Fruit fly (Drosophila melanogaster) whole organism, prepupa: ENCODE results near the gene Use1.
A peak's percentile ranks its signal among the peaks of the same experiment; 100 is the strongest.

Experiments
- CG10631 ChIP-seq: fragments of 200-800 bp; sonication (Bioruptor generic); optimal IDR thresholded peaks from 2 replicates; lab custom pipeline; 2016; ENCODE audit warnings: missing biosample characterization, missing genetic modification characterization
- CG11762 ChIP-seq: fragments of 200-800 bp; sonication (Bioruptor generic); optimal IDR thresholded peaks from 3 replicates; lab custom pipeline; 2016; ENCODE audit warnings: missing biosample characterization, missing genetic modification characterization; ENCODE audit not compliant: insufficient read depth
- CG11902 ChIP-seq: fragments of 200-800 bp; sonication (Bioruptor generic); optimal IDR thresholded peaks from 3 replicates; lab custom pipeline; 2016; ENCODE audit warnings: missing biosample characterization, missing genetic modification characterization
- CG1621 ChIP-seq: fragments of 200-800 bp; sonication (Bioruptor generic); optimal IDR thresholded peaks from 3 replicates; lab custom pipeline; 2018; ENCODE audit warnings: missing biosample characterization, mild to moderate bottlenecking, missing genetic modification characterization
- CG16779 ChIP-seq: fragments of 200-800 bp; sonication (Bioruptor generic); optimal IDR thresholded peaks from 3 replicates; lab custom pipeline; 2017; ENCODE audit warnings: missing biosample characterization, mild to moderate bottlenecking, missing genetic modification characterization
- CG3032 ChIP-seq: fragments of 200-800 bp; optimal IDR thresholded peaks from 2 replicates; lab custom pipeline; 2019; ENCODE audit warnings: missing biosample characterization, mild to moderate bottlenecking, missing genetic modification characterization, moderate library complexity
- CG32006 ChIP-seq: fragments of 200-800 bp; sonication (Bioruptor generic); optimal IDR thresholded peaks from 3 replicates; lab custom pipeline; 2017; ENCODE audit warnings: missing biosample characterization, mild to moderate bottlenecking, missing genetic modification characterization
- CG4318 ChIP-seq: fragments of 200-800 bp; sonication (Bioruptor generic); optimal IDR thresholded peaks from 3 replicates; lab custom pipeline; 2017; ENCODE audit warnings: missing biosample characterization, mild to moderate bottlenecking, missing genetic modification characterization
- CG6276 ChIP-seq: fragments of 200-800 bp; sonication (Bioruptor generic); optimal IDR thresholded peaks from 2 replicates; lab custom pipeline; 2017; ENCODE audit warnings: missing biosample characterization, mild to moderate bottlenecking, missing genetic modification characterization
- CG6792 ChIP-seq: fragments of 200-800 bp; sonication (Bioruptor generic); optimal IDR thresholded peaks from 3 replicates; lab custom pipeline; 2016; ENCODE audit warnings: missing biosample characterization, missing genetic modification characterization
- CG6854 ChIP-seq: fragments of 200-800 bp; sonication (Bioruptor generic); optimal IDR thresholded peaks from 2 replicates; lab custom pipeline; 2017; ENCODE audit warnings: missing biosample characterization, mild to moderate bottlenecking, missing genetic modification characterization
- Eip75B ChIP-seq: fragments of 200-800 bp; sonication (Bioruptor generic); optimal IDR thresholded peaks from 3 replicates; lab custom pipeline; 2016; ENCODE audit warnings: missing biosample characterization, missing genetic modification characterization
- Eip78C ChIP-seq: fragments of 200-800 bp; sonication (Bioruptor generic); peaks from one replicate; lab custom pipeline; 2016; ENCODE audit warnings: missing biosample characterization, missing genetic modification characterization
- Eip93F ChIP-seq: fragments of 200-800 bp; sonication (Bioruptor generic); optimal IDR thresholded peaks from 2 replicates; lab custom pipeline; 2016; ENCODE audit warnings: missing biosample characterization, mild to moderate bottlenecking, missing genetic modification characterization
- Ets96B ChIP-seq: fragments of 200-800 bp; optimal IDR thresholded peaks from 2 replicates; lab custom pipeline; 2019; ENCODE audit warnings: missing biosample characterization, mild to moderate bottlenecking, missing genetic modification characterization, moderate library complexity
- Gug ChIP-seq: fragments of 200-800 bp; sonication (Bioruptor generic); IDR thresholded peaks from 2 replicates; pipeline ENCODE4 v1.3.6; 2022; ENCODE audit warnings: missing biosample characterization, missing genetic modification characterization
- Hr4 ChIP-seq: fragments of 200-800 bp; sonication (Bioruptor generic); optimal IDR thresholded peaks from 3 replicates; lab custom pipeline; 2016; ENCODE audit warnings: missing biosample characterization, missing genetic modification characterization
- Lpt ChIP-seq: fragments of 200-800 bp; sonication (Bioruptor generic); optimal IDR thresholded peaks from 3 replicates; lab custom pipeline; 2016; ENCODE audit warnings: missing biosample characterization, missing genetic modification characterization
- OdsH ChIP-seq: fragments of 200-800 bp; sonication (Bioruptor generic); optimal IDR thresholded peaks from 3 replicates; lab custom pipeline; 2016; ENCODE audit warnings: missing biosample characterization, missing genetic modification characterization
- Sox102F ChIP-seq: fragments of 200-800 bp; sonication (Bioruptor generic); optimal IDR thresholded peaks from 2 replicates; lab custom pipeline; 2016; ENCODE audit warnings: missing biosample characterization, mild to moderate bottlenecking, missing genetic modification characterization
- Sox14 ChIP-seq: fragments of 200-800 bp; sonication (Bioruptor generic); optimal IDR thresholded peaks from 3 replicates; lab custom pipeline; 2016; ENCODE audit warnings: missing biosample characterization, missing genetic modification characterization
- Sox15 ChIP-seq: fragments of 200-800 bp; sonication (Bioruptor generic); optimal IDR thresholded peaks from 3 replicates; lab custom pipeline; 2016; ENCODE audit warnings: missing biosample characterization, missing genetic modification characterization
- acj6 ChIP-seq: fragments of 200-800 bp; sonication (Bioruptor generic); optimal IDR thresholded peaks from 3 replicates; lab custom pipeline; 2016; ENCODE audit warnings: missing biosample characterization, missing genetic modification characterization
- cyc ChIP-seq: fragments of 200-800 bp; sonication (Bioruptor generic); optimal IDR thresholded peaks from 3 replicates; lab custom pipeline; 2016; ENCODE audit warnings: missing biosample characterization, missing genetic modification characterization
- dac ChIP-seq: fragments of 200-800 bp; sonication (Bioruptor generic); optimal IDR thresholded peaks from 2 replicates; lab custom pipeline; 2017; ENCODE audit warnings: missing biosample characterization, mild to moderate bottlenecking, missing genetic modification characterization
- dsx ChIP-seq: fragments of 200-800 bp; optimal IDR thresholded peaks from 3 replicates; lab custom pipeline; 2019; ENCODE audit warnings: missing biosample characterization, mild to moderate bottlenecking, missing genetic modification characterization, moderate library complexity; ENCODE audit not compliant: poor library complexity, severe bottlenecking
- esn ChIP-seq: fragments of 200-800 bp; sonication (Bioruptor generic); optimal IDR thresholded peaks from 2 replicates; lab custom pipeline; 2016; ENCODE audit warnings: missing biosample characterization, mild to moderate bottlenecking, missing genetic modification characterization, moderate library complexity
- fd59A ChIP-seq: fragments of 200-800 bp; sonication (Bioruptor generic); optimal IDR thresholded peaks from 2 replicates; lab custom pipeline; 2017; ENCODE audit warnings: missing biosample characterization, mild to moderate bottlenecking, missing genetic modification characterization, missing genetic modification reagents
- fd85E ChIP-seq: fragments of 200-800 bp; sonication (Bioruptor generic); optimal IDR thresholded peaks from 3 replicates; lab custom pipeline; 2016; ENCODE audit warnings: missing biosample characterization, missing genetic modification characterization
- lz ChIP-seq: fragments of 200-800 bp; sonication (Bioruptor generic); optimal IDR thresholded peaks from 3 replicates; lab custom pipeline; 2016; ENCODE audit warnings: missing biosample characterization, missing genetic modification characterization
- pdm3 ChIP-seq: fragments of 200-800 bp; sonication (Bioruptor generic); optimal IDR thresholded peaks from 3 replicates; lab custom pipeline; 2016; ENCODE audit warnings: missing biosample characterization, missing genetic modification characterization
- svp ChIP-seq: fragments of 200-800 bp; sonication (Bioruptor generic); peaks from one replicate; lab custom pipeline; 2016; ENCODE audit warnings: missing biosample characterization, missing genetic modification characterization
- topi ChIP-seq: fragments of 200-800 bp; sonication (Bioruptor generic); optimal IDR thresholded peaks from 3 replicates; lab custom pipeline; 2016; ENCODE audit warnings: missing biosample characterization, missing genetic modification characterization

The Use1 gene

dm6 chr3L:9136976-9137954 lies at the start of gene Use1, which contains the start of gene nwk:
Gene Use1 (minus strand): TSS chr3L:9137181.
Gene nwk (plus strand): TSS chr3L:9137860.
- no peak for TF ChIP-seq Sox15 (GFP tag; lab: Kevin White, UChicago)
- TF ChIP-seq acj6: no peak
- TF ChIP-seq svp (GFP tag; lab: Kevin White, UChicago): peak; percentile 32
- TF ChIP-seq Eip78C (GFP tag; lab: Kevin White, UChicago): peak; percentile 31
- TF ChIP-seq Sox14: peak; percentile 26

dm6 chr3L:9182053-9182572 lies 45.1 kb upstream of the Use1 start, which contains the start of gene Rdl:
Gene Rdl (minus strand): TSS chr3L:9182149.
- TF ChIP-seq CG6276 (GFP tag; lab: Kevin White, UChicago) (no peak), svp (GFP tag; lab: Kevin White, UChicago) (peak; percentile 36)

- TF ChIP-seq Lpt (GFP tag; lab: Kevin White, UChicago) (no peak), topi (GFP tag; lab: Kevin White, UChicago) (no peak), fd85E (GFP tag; lab: Kevin White, UChicago) (no peak), CG6792 (GFP tag; lab: Kevin White, UChicago) (no peak), acj6 (no peak), CG1621 (no peak), lz (no peak), Ets96B (tag; lab: Kevin White, UChicago) (no peak), Sox14 (no peak), dsx (GFP tag; lab: Kevin White, UChicago) (no peak), fd59A (no peak), cyc (GFP tag; lab: Kevin White, UChicago) (no peak), CG3032 (no peak), CG6276 (GFP tag; lab: Kevin White, UChicago) (no peak)
These were observed 14.3 kb upstream of the Use1 start for dm6 chr3L:9151183-9151786.

dm6 chr3L:9141998-9142397 lies 5.0 kb upstream of the Use1 start:
- TF ChIP-seq CG32006 (GFP tag; lab: Kevin White, UChicago) (no peak), CG10631 (GFP tag; lab: Kevin White, UChicago) (no peak), dac (GFP tag; lab: Kevin White, UChicago) (no peak), esn (GFP tag; lab: Kevin White, UChicago) (no peak), CG11902 (GFP tag; lab: Kevin White, UChicago) (no peak), Eip93F (no peak), Eip75B (GFP tag; lab: Kevin White, UChicago) (no peak), CG4318 (GFP tag; lab: Kevin White, UChicago) (no peak), lz (no peak), acj6 (no peak), pdm3 (GFP tag; lab: Kevin White, UChicago) (no peak), CG16779 (tag; lab: Kevin White, UChicago) (no peak), svp (GFP tag; lab: Kevin White, UChicago) (no peak), CG6854 (GFP tag; lab: Kevin White, UChicago) (no peak), OdsH (no peak), CG3032 (no peak), Hr4 (GFP tag; lab: Kevin White, UChicago) (no peak), Gug (GFP tag; lab: Robert Waterston, UW) (no peak), Sox102F (no peak), CG11762 (no peak)
